ENCODE assay signal across 5 fruit fly cellular contexts in the genomic region with DNA sequence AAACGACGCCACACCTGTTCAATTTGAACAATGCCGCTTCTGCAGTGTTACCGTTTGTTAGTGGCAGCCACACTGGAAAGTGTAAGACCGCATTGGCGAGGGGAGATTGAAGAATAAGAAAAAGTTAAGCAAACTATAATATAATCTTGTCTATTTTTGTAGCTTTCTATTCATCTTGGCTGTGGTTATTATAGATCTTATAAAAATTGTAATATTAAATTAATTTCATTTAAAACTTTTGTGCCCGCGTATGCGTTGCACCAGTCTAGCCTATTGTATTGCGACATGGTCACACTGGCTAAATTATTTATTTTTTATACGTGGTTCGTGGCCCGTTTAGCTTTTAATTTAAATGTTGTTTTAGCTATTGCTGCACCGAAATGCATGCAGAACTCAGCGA.
A peak's percentile ranks its signal among the peaks of the same experiment; 100 is the strongest.
TF ChIP-seq lines count a peak whose summit lies in the region.

A gene (minus strand): TSS at position 64 of the 400 bp plus-strand sequence.
A gene (plus strand): TSS at position 272 of the 400 bp plus-strand sequence.

- TF ChIP-seq CTCF in whole organism, embryonic (GFP tag; optimal IDR thresholded peaks at IDR 0.05; lab: Kevin White, UChicago), result no peak

TF ChIP-seq in whole organism, adult, 20 proteins besides CTCF, POLR2A, EP300 and RAD21 (continues in another document):
- TF ChIP-seq cic (GFP tag; optimal IDR thresholded peaks at IDR 0.05; lab: Kevin White, UChicago) (peak; percentile 13), CG5204 (GFP tag; optimal IDR thresholded peaks at IDR 0.05; lab: Kevin White, UChicago) (no peak), Crg-1 (GFP tag; optimal IDR thresholded peaks at IDR 0.05; lab: Kevin White, UChicago) (peak; percentile 38), CG12768 (GFP tag; optimal IDR thresholded peaks at IDR 0.05; lab: Kevin White, UChicago) (peak; percentile 4), CG33017 (tag; optimal IDR thresholded peaks at IDR 0.05; lab: Kevin White, UChicago) (no peak), kay (GFP tag; lab: Kevin White, UChicago; ENCODE audit: borderline replicate concordance) (no peak), toe (GFP tag; optimal IDR thresholded peaks at IDR 0.05; lab: Kevin White, UChicago) (peak; percentile 13), CG14711 (tag; optimal IDR thresholded peaks at IDR 0.05; lab: Kevin White, UChicago) (peak; percentile 66), bab1 (GFP tag; optimal IDR thresholded peaks at IDR 0.05; lab: Kevin White, UChicago) (peak; percentile 17), Mnt (GFP tag; optimal IDR thresholded peaks at IDR 0.05; lab: Kevin White, UChicago) (peak; percentile 44), pad (GFP tag; optimal IDR thresholded peaks at IDR 0.05; lab: Kevin White, UChicago) (peak; percentile 14), CG11617 (GFP tag; optimal IDR thresholded peaks at IDR 0.05; lab: Kevin White, UChicago) (peak; percentile 36), Hr96 (GFP tag; optimal IDR thresholded peaks at IDR 0.05; lab: Kevin White, UChicago) (no peak), cnc (optimal IDR thresholded peaks at IDR 0.05; lab: Kevin White, UChicago) (no peak), tj (GFP tag; optimal IDR thresholded peaks at IDR 0.05; lab: Kevin White, UChicago) (peak; percentile 27), CG7101 (tag; optimal IDR thresholded peaks at IDR 0.05; lab: Kevin White, UChicago) (peak; percentile 75), CG7045 (GFP tag; optimal IDR thresholded peaks at IDR 0.05; lab: Kevin White, UChicago) (no peak)

TF ChIP-seq in whole organism, embryonic, 481 proteins besides CTCF, POLR2A, EP300 and RAD21 (continues in another document):
- TF ChIP-seq CG15696 (tag; optimal IDR thresholded peaks at IDR 0.05; lab: Kevin White, UChicago), result peak; percentile 60
- TF ChIP-seq CG6654 (GFP tag; optimal IDR thresholded peaks at IDR 0.05; lab: Kevin White, UChicago), result no peak
- TF ChIP-seq chif (GFP tag; optimal IDR thresholded peaks at IDR 0.05; lab: Kevin White, UChicago), result peak; percentile 4 to 53
- no peak for TF ChIP-seq sc (optimal IDR thresholded peaks at IDR 0.05; lab: Kevin White, UChicago)
- TF ChIP-seq sc (GFP tag; optimal IDR thresholded peaks at IDR 0.05; lab: Kevin White, UChicago), result peak; percentile 48
- peak; percentile 47 for TF ChIP-seq CG13624 (GFP tag; optimal IDR thresholded peaks at IDR 0.05; lab: Kevin White, UChicago)
- no peak for TF ChIP-seq GATAe (GFP tag; conservative IDR thresholded peaks at IDR 0.05; lab: Robert Waterston, UW)
- peak; percentile 38 for TF ChIP-seq CG10462 (GFP tag; optimal IDR thresholded peaks at IDR 0.05; lab: Kevin White, UChicago)
- TF ChIP-seq ash1 (GFP tag; optimal IDR thresholded peaks at IDR 0.05; lab: Kevin White, UChicago), result no peak
- peak; percentile 65 for TF ChIP-seq NfI (GFP tag; optimal IDR thresholded peaks at IDR 0.05; lab: Kevin White, UChicago)
- TF ChIP-seq CG15479 (GFP tag; optimal IDR thresholded peaks at IDR 0.05; lab: Kevin White, UChicago), result no peak
- no peak for TF ChIP-seq pb (GFP tag; optimal IDR thresholded peaks at IDR 0.05; lab: Kevin White, UChicago)
- no peak for TF ChIP-seq CG8765 (GFP tag; IDR thresholded peaks at IDR 0.05; lab: Robert Waterston, UW)
- TF ChIP-seq Doc3 (GFP tag; IDR thresholded peaks at IDR 0.05; lab: Robert Waterston, UW; ENCODE audit: partially characterized antibody), result no peak
- peak; percentile 64 for TF ChIP-seq peb (GFP tag; IDR thresholded peaks at IDR 0.05; lab: Robert Waterston, UW)
- peak; percentile 56 for TF ChIP-seq bab2 (GFP tag; optimal IDR thresholded peaks at IDR 0.05; lab: Kevin White, UChicago)
- TF ChIP-seq CG11398 (GFP tag; optimal IDR thresholded peaks at IDR 0.05; lab: Kevin White, UChicago), result no peak
- TF ChIP-seq Adf1 (GFP tag; IDR thresholded peaks at IDR 0.05; lab: Robert Waterston, UW), result peak; percentile 60

TF ChIP-seq in whole organism, prepupa, 60 proteins besides CTCF, POLR2A, EP300 and RAD21 (continues in another document):
- TF ChIP-seq CG6854 (GFP tag; optimal IDR thresholded peaks at IDR 0.05; lab: Kevin White, UChicago) (no peak), Sox14 (GFP tag; optimal IDR thresholded peaks at IDR 0.05; lab: Kevin White, UChicago) (peak; percentile 61), acj6 (GFP tag; optimal IDR thresholded peaks at IDR 0.05; lab: Kevin White, UChicago) (peak; percentile 57), vri (GFP tag; optimal IDR thresholded peaks at IDR 0.05; lab: Kevin White, UChicago) (no peak), svp (GFP tag; lab: Kevin White, UChicago) (no peak), Ets96B (tag; optimal IDR thresholded peaks at IDR 0.05; lab: Kevin White, UChicago) (peak; percentile 33), CG34406 (GFP tag; optimal IDR thresholded peaks at IDR 0.05; lab: Kevin White, UChicago) (peak; percentile 32), CG11762 (GFP tag; optimal IDR thresholded peaks at IDR 0.05; lab: Kevin White, UChicago; ENCODE audit: insufficient read depth) (no peak), Ets21C (GFP tag; optimal IDR thresholded peaks at IDR 0.05; lab: Kevin White, UChicago) (no peak), net (GFP tag; optimal IDR thresholded peaks at IDR 0.05; lab: Kevin White, UChicago) (peak; percentile 16), dac (GFP tag; optimal IDR thresholded peaks at IDR 0.05; lab: Kevin White, UChicago) (no peak), CG3919 (GFP tag; optimal IDR thresholded peaks at IDR 0.05; lab: Kevin White, UChicago) (peak; percentile 40), cyc (GFP tag; optimal IDR thresholded peaks at IDR 0.05; lab: Kevin White, UChicago) (peak; percentile 64), CG11902 (GFP tag; optimal IDR thresholded peaks at IDR 0.05; lab: Kevin White, UChicago) (peak; percentile 44), CG6792 (GFP tag; optimal IDR thresholded peaks at IDR 0.05; lab: Kevin White, UChicago) (peak; percentile 10), dsx (GFP tag; optimal IDR thresholded peaks at IDR 0.05; lab: Kevin White, UChicago; ENCODE audit: poor library complexity, severe bottlenecking) (peak; percentile 6), CG3032 (tag; optimal IDR thresholded peaks at IDR 0.05; lab: Kevin White, UChicago) (peak; percentile 58), spab (GFP tag; optimal IDR thresholded peaks at IDR 0.05; lab: Kevin White, UChicago) (no peak)

TF ChIP-seq in whole organism, pupa, 21 proteins besides CTCF, POLR2A, EP300 and RAD21 (continues in another document):
- TF ChIP-seq CG32121 (GFP tag; IDR thresholded peaks at IDR 0.05; lab: Robert Waterston, UW), result peak; percentile 43; the same call in 1 of the 2 replicates
- no peak for TF ChIP-seq Ets98B (GFP tag; IDR thresholded peaks at IDR 0.05; lab: Robert Waterston, UW)
- TF ChIP-seq CG4496 (GFP tag; IDR thresholded peaks at IDR 0.05; lab: Robert Waterston, UW), result 0 out of 3 replicates have a peak, but pooled peaks have one; percentile 30
- no peak for TF ChIP-seq Snoo (tag; optimal IDR thresholded peaks at IDR 0.05; lab: Kevin White, UChicago)
- TF ChIP-seq gl (tag; optimal IDR thresholded peaks at IDR 0.05; lab: Kevin White, UChicago), result no peak
- no peak for TF ChIP-seq D1 (tag; optimal IDR thresholded peaks at IDR 0.05; lab: Kevin White, UChicago)
- peak; percentile 16 for TF ChIP-seq CG17806 (tag; optimal IDR thresholded peaks at IDR 0.05; lab: Kevin White, UChicago)
- TF ChIP-seq EcR (GFP tag; optimal IDR thresholded peaks at IDR 0.05; lab: Kevin White, UChicago), result no peak
- peak; percentile 36 for TF ChIP-seq CG9948 (tag; optimal IDR thresholded peaks at IDR 0.05; lab: Kevin White, UChicago)
- no peak for TF ChIP-seq CG34367 (tag; optimal IDR thresholded peaks at IDR 0.05; lab: Kevin White, UChicago)
- TF ChIP-seq CG12605 (GFP tag; IDR thresholded peaks at IDR 0.05; lab: Robert Waterston, UW), result no peak
- peak; percentile 62 for TF ChIP-seq CG8159 (tag; optimal IDR thresholded peaks at IDR 0.05; lab: Kevin White, UChicago)
- TF ChIP-seq CG10348 (GFP tag; IDR thresholded peaks at IDR 0.05; lab: Robert Waterston, UW), result no peak
- peak; percentile 43; the same call in 1 of the 3 replicates for TF ChIP-seq fd96Ca (GFP tag; IDR thresholded peaks at IDR 0.05; lab: Robert Waterston, UW)
- no peak for TF ChIP-seq Pif1B (GFP tag; optimal IDR thresholded peaks at IDR 0.05; lab: Kevin White, UChicago)
- TF ChIP-seq CG8301 (tag; optimal IDR thresholded peaks at IDR 0.05; lab: Kevin White, UChicago), result no peak
- no peak for TF ChIP-seq CG13204 (GFP tag; optimal IDR thresholded peaks at IDR 0.05; lab: Kevin White, UChicago)
- TF ChIP-seq CG15710 (tag; optimal IDR thresholded peaks at IDR 0.05; lab: Kevin White, UChicago), result peak; percentile 40
- no peak for TF ChIP-seq CG14655 (GFP tag; optimal IDR thresholded peaks at IDR 0.05; lab: Kevin White, UChicago)
- no peak for TF ChIP-seq Pif1A (GFP tag; optimal IDR thresholded peaks at IDR 0.05; lab: Kevin White, UChicago)

TF ChIP-seq in whole organism, wandering third instar larva, 38 proteins besides CTCF, POLR2A, EP300 and RAD21 (continues in another document):
- TF ChIP-seq OdsH (GFP tag; optimal IDR thresholded peaks at IDR 0.05; lab: Kevin White, UChicago) (peak; percentile 27), psq (GFP tag; optimal IDR thresholded peaks at IDR 0.05; lab: Kevin White, UChicago) (peak; percentile 40), foxo (GFP tag; optimal IDR thresholded peaks at IDR 0.05; lab: Kevin White, UChicago) (peak in 1 of 2 experiments; percentile 72), lola (GFP tag; optimal IDR thresholded peaks at IDR 0.05; lab: Kevin White, UChicago) (no peak), Myc (optimal IDR thresholded peaks at IDR 0.05; lab: Kevin White, UChicago) (peak; percentile 54), dsf (GFP tag; optimal IDR thresholded peaks at IDR 0.05; lab: Kevin White, UChicago; ENCODE audit: borderline replicate concordance) (peak; percentile 17), Sp1 (GFP tag; optimal IDR thresholded peaks at IDR 0.05; lab: Kevin White, UChicago) (peak; percentile 48), Hr78 (GFP tag; optimal IDR thresholded peaks at IDR 0.05; lab: Kevin White, UChicago) (no peak), h (GFP tag; optimal IDR thresholded peaks at IDR 0.05; lab: Kevin White, UChicago) (peak; percentile 55), CG9705 (GFP tag; optimal IDR thresholded peaks at IDR 0.05; lab: Kevin White, UChicago) (no peak), HLH106 (tag; optimal IDR thresholded peaks at IDR 0.05; lab: Kevin White, UChicago) (peak; percentile 60), pan (optimal IDR thresholded peaks at IDR 0.05; lab: Kevin White, UChicago) (no peak), CrebA (GFP tag; optimal IDR thresholded peaks at IDR 0.05; lab: Kevin White, UChicago; ENCODE audit: borderline replicate concordance) (no peak), sage (GFP tag; optimal IDR thresholded peaks at IDR 0.05; lab: Kevin White, UChicago) (no peak), Dif (GFP tag; optimal IDR thresholded peaks at IDR 0.05; lab: Kevin White, UChicago; ENCODE audit: partially characterized antibody) (no peak), ey (GFP tag; optimal IDR thresholded peaks at IDR 0.05; lab: Kevin White, UChicago) (peak; percentile 26), tai (GFP tag; optimal IDR thresholded peaks at IDR 0.05; lab: Kevin White, UChicago) (no peak), sv (GFP tag; optimal IDR thresholded peaks at IDR 0.05; lab: Kevin White, UChicago) (peak; percentile 69), Hr83 (GFP tag; optimal IDR thresholded peaks at IDR 0.05; lab: Kevin White, UChicago; ENCODE audit: poor library complexity, severe bottlenecking) (no peak), N (GFP tag; optimal IDR thresholded peaks at IDR 0.05; lab: Kevin White, UChicago) (no peak), woc (GFP tag; optimal IDR thresholded peaks at IDR 0.05; lab: Kevin White, UChicago) (peak; percentile 47)
